Worm (Caenorhabditis elegans) whole organism, L3 larva: ENCODE data around the gene F59B10.2.
A peak's percentile ranks its signal among the peaks of the same experiment; 100 is the strongest.

ENCODE experiments used
- R02D3.7 ChIP-seq: fragments of 150-350 bp; optimal IDR thresholded peaks from 2 replicates; lab custom pipeline; 2014; ENCODE audit warnings: missing biosample characterization, missing genetic modification characterization
- elt-1 ChIP-seq: fragments of 150-350 bp; optimal IDR thresholded peaks from 2 replicates; lab custom pipeline; 2014; ENCODE audit warnings: missing biosample characterization, missing genetic modification characterization
- eor-1 ChIP-seq, 2 experiments: fragments of 150-350 bp; optimal IDR thresholded peaks; 2 replicates each; lab custom pipeline; 2014 to 2018; ENCODE audit warnings: missing biosample characterization in 2 of 2, missing genetic modification characterization in 2 of 2
- nhr-12 ChIP-seq: fragments of 150-350 bp; optimal IDR thresholded peaks from 2 replicates; lab custom pipeline; 2014; ENCODE audit warnings: missing biosample characterization, missing genetic modification characterization
- pha-4 ChIP-seq: fragments of 150-350 bp; optimal IDR thresholded peaks from 2 replicates; lab custom pipeline; 2014; ENCODE audit warnings: missing biosample characterization, missing genetic modification reagents, missing genetic modification characterization
- skn-1 ChIP-seq: fragments of 150-350 bp; optimal IDR thresholded peaks from 2 replicates; lab custom pipeline; 2014; ENCODE audit warnings: missing biosample characterization, missing genetic modification characterization
- snpc-4 ChIP-seq: fragments of 150-350 bp; optimal IDR thresholded peaks from 2 replicates; lab custom pipeline; 2014; ENCODE audit warnings: missing biosample characterization, missing genetic modification characterization
- tbx-2 ChIP-seq: sonication (generic microtip); optimal IDR thresholded peaks from 2 replicates; lab custom pipeline; 2016; ENCODE audit warnings: mild to moderate bottlenecking, missing genetic modification characterization, missing compliant biosample characterization
- ztf-4 ChIP-seq: fragments of 150-350 bp; optimal IDR thresholded peaks from 2 replicates; lab custom pipeline; 2014; ENCODE audit warnings: missing biosample characterization, missing genetic modification characterization

DNA sequence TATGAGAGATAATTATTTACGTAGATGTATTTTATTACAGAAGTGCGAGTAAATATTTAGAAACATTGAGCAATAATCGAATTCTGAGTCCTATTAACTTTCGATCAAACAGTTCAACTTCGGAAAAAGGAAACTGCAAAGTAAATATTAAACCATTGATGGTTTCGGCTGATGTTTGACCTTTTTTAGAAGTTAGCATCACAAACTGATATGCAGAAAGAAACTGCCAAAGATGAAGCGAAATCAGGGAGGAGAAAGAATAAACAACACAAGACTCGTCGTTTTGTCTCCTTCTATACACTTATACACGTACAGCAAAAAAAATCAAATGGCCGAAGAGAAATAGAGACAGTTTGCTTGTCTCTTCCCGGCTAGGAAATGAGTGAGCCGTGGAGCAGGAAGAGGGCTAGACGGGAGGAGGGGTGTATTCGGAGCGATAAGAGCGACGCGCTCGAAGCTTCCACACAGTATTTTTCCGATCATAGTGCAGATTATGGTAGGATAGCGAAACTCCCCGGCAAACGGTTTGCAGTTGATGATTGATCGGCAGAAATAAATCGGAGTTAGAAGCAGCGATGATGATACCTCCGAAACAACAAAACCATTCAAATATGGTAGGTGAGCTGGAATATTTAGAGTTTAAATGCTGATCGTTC lies 47.0 kb upstream of the F59B10.2 start:
- TF ChIP-seq nhr-12 (tag; lab: Kevin White, UChicago) (no peak), elt-1 (no peak), skn-1 (no peak), pha-4 (peak; percentile 69), R02D3.7 (tag; lab: Kevin White, UChicago) (no peak), tbx-2 (no peak), ztf-4 (tag; lab: Kevin White, UChicago) (no peak), eor-1 (tag; optimal IDR thresholded peaks at IDR 0.05; lab: Kevin White, UChicago) (no peak), snpc-4 (no peak)
